Worm (Caenorhabditis elegans) whole organism, young adult: ENCODE data around the gene C29F9.9.

ENCODE experiments used
- B0261.1 ChIP-seq: sonication (generic microtip); optimal IDR thresholded peaks from 2 replicates; lab custom pipeline; 2016; ENCODE audit warnings: mild to moderate bottlenecking, missing genetic modification characterization, moderate library complexity, missing compliant biosample characterization
- B0336.3 ChIP-seq: fragments of 200-800 bp; sonication (Bioruptor generic); IDR thresholded peaks from 2 replicates; pipeline ENCODE4 v1.3.6; 2022; ENCODE audit warnings: missing genetic modification characterization, missing compliant biosample characterization
- C06A6.2 ChIP-seq: fragments of 200-800 bp; sonication (Bioruptor generic); conservative IDR thresholded peaks from 2 replicates; pipeline ENCODE4 v1.3.6; 2022; ENCODE audit warnings: missing genetic modification characterization, missing compliant biosample characterization
- F10E7.11 ChIP-seq: sonication (generic microtip); optimal IDR thresholded peaks from 2 replicates; lab custom pipeline; 2017; ENCODE audit warnings: mild to moderate bottlenecking, missing genetic modification characterization, moderate library complexity, missing compliant biosample characterization
- F22D6.2 ChIP-seq: sonication (generic microtip); optimal IDR thresholded peaks from 2 replicates; lab custom pipeline; 2016; ENCODE audit warnings: mild to moderate bottlenecking, missing genetic modification characterization, missing compliant biosample characterization
- F23B12.7 ChIP-seq: sonication (generic microtip); optimal IDR thresholded peaks from 2 replicates; lab custom pipeline; 2017; ENCODE audit warnings: missing genetic modification characterization, mild to moderate bottlenecking, missing compliant biosample characterization, antibody characterized with exemption, moderate library complexity; ENCODE audit not compliant: insufficient read depth
- F33H1.4 ChIP-seq: fragments of 200-800 bp; sonication (Bioruptor generic); IDR thresholded peaks from 2 replicates; pipeline ENCODE4 v1.3.6; 2022; ENCODE audit warnings: missing genetic modification reagents, missing genetic modification characterization, missing compliant biosample characterization
- F52B5.7 ChIP-seq: sonication (generic microtip); optimal IDR thresholded peaks from 2 replicates; lab custom pipeline; 2016; ENCODE audit warnings: mild to moderate bottlenecking, missing genetic modification characterization, missing compliant biosample characterization
- Y53F4B.3 ChIP-seq: fragments of 200-800 bp; sonication (Bioruptor generic); IDR thresholded peaks from 2 replicates; pipeline ENCODE4 v1.3.6; 2022; ENCODE audit warnings: missing genetic modification reagents, missing genetic modification characterization, missing compliant biosample characterization
- Y79H2A.3 ChIP-seq: fragments of 200-800 bp; sonication (Bioruptor generic); conservative IDR thresholded peaks from 2 replicates; pipeline ENCODE4 v1.3.6; 2022; ENCODE audit warnings: missing genetic modification reagents, missing genetic modification characterization, missing compliant biosample characterization
- Y95B8A.8 ChIP-seq: fragments of 200-800 bp; sonication (Bioruptor generic); IDR thresholded peaks from 2 replicates; pipeline ENCODE4 v1.3.6; 2022; ENCODE audit warnings: missing genetic modification reagents, missing genetic modification characterization, missing compliant biosample characterization
- ama-1 ChIP-seq, 3 experiments: fragments of 150-350 bp in 1 of 3; sonication (generic microtip) in 2 of 3; optimal IDR thresholded peaks; 2 replicates each; lab custom pipeline; 2014 to 2018; ENCODE audit warnings: missing biosample characterization in 2 of 3, missing genetic modification characterization in 2 of 3, missing genetic modification reagents in 2 of 3
- aptf-3 ChIP-seq: fragments of 200-800 bp; sonication (Bioruptor generic); IDR thresholded peaks from 2 replicates; pipeline ENCODE4 v1.3.6; 2022; ENCODE audit warnings: missing genetic modification characterization, missing compliant biosample characterization
- atf-7 ChIP-seq: sonication (generic microtip); optimal IDR thresholded peaks from 2 replicates; lab custom pipeline; 2017; ENCODE audit warnings: mild to moderate bottlenecking, missing genetic modification characterization, missing compliant biosample characterization
- attf-3 ChIP-seq: fragments of 200-800 bp; sonication (Bioruptor generic); conservative IDR thresholded peaks from 2 replicates; pipeline ENCODE4 v1.3.6; 2022; ENCODE audit warnings: missing genetic modification reagents, missing genetic modification characterization, missing compliant biosample characterization
- attf-6 ChIP-seq: fragments of 200-800 bp; sonication (Bioruptor generic); IDR thresholded peaks from 2 replicates; pipeline ENCODE4 v1.3.6; 2022; ENCODE audit warnings: missing genetic modification reagents, missing genetic modification characterization, missing compliant biosample characterization
- bed-2 ChIP-seq: fragments of 200-800 bp; sonication (Bioruptor generic); IDR thresholded peaks from 2 replicates; pipeline ENCODE4 v1.3.6; 2022; ENCODE audit warnings: missing genetic modification reagents, missing genetic modification characterization, missing compliant biosample characterization
- ccch-3 ChIP-seq: fragments of 200-800 bp; sonication (Bioruptor generic); optimal IDR thresholded peaks from 2 replicates; lab custom pipeline; 2018; ENCODE audit warnings: mild to moderate bottlenecking, missing genetic modification characterization, missing compliant biosample characterization
- cebp-1 ChIP-seq, 2 experiments: fragments of 200-800 bp in 1 of 2; sonication (Bioruptor generic) in 1 of 2; sonication (generic microtip) in 1 of 2; IDR thresholded peaks in 1 of 2; optimal IDR thresholded peaks in 1 of 2; 2 replicates each; pipeline versions ENCODE4 v1.3.6 to Lab custom; 2017 to 2022; ENCODE audit warnings: missing compliant biosample characterization in 2 of 2, missing genetic modification characterization in 2 of 2, mild to moderate bottlenecking in 1 of 2, missing genetic modification reagents in 1 of 2, moderate library complexity in 1 of 2
- cebp-2 ChIP-seq: fragments of 200-800 bp; sonication (Bioruptor generic); IDR thresholded peaks from 2 replicates; pipeline ENCODE4 v1.3.6; 2022; ENCODE audit warnings: missing genetic modification characterization, missing compliant biosample characterization
- ceh-100 ChIP-seq: fragments of 200-800 bp; sonication (Bioruptor generic); IDR thresholded peaks from 2 replicates; pipeline ENCODE4 v1.3.6; 2022; ENCODE audit warnings: missing genetic modification reagents, missing genetic modification characterization, missing compliant biosample characterization
- ceh-27 ChIP-seq: fragments of 200-800 bp; sonication (Bioruptor generic); optimal IDR thresholded peaks from 2 replicates; lab custom pipeline; 2018; ENCODE audit warnings: mild to moderate bottlenecking, missing genetic modification characterization, moderate library complexity, missing compliant biosample characterization
- chd-7 ChIP-seq: sonication (generic microtip); optimal IDR thresholded peaks from 2 replicates; lab custom pipeline; 2016; ENCODE audit warnings: mild to moderate bottlenecking, missing genetic modification characterization, moderate library complexity, missing compliant biosample characterization
- dpff-1 ChIP-seq: sonication (generic microtip); optimal IDR thresholded peaks from 2 replicates; lab custom pipeline; 2017; ENCODE audit warnings: mild to moderate bottlenecking, missing genetic modification characterization, missing compliant biosample characterization
- hlh-12 ChIP-seq: sonication (generic microtip); optimal IDR thresholded peaks from 2 replicates; lab custom pipeline; 2016; ENCODE audit warnings: missing genetic modification characterization, missing compliant biosample characterization
- hlh-26 ChIP-seq: fragments of 200-800 bp; sonication (Bioruptor generic); conservative IDR thresholded peaks from 2 replicates; pipeline ENCODE4 v1.3.6; 2022; ENCODE audit warnings: missing genetic modification reagents, missing genetic modification characterization, missing compliant biosample characterization
- hrde-1 ChIP-seq: sonication (generic microtip); optimal IDR thresholded peaks from 2 replicates; lab custom pipeline; 2016; ENCODE audit warnings: missing genetic modification characterization, mild to moderate bottlenecking, missing compliant biosample characterization, moderate library complexity, missing genotype, missing genetic modification reagents, borderline replicate concordance
- lag-1 ChIP-seq: fragments of 200-800 bp; sonication (Bioruptor generic); IDR thresholded peaks from 2 replicates; pipeline ENCODE4 v1.3.6; 2022; ENCODE audit warnings: missing genetic modification reagents, missing genetic modification characterization, missing compliant biosample characterization
- let-526 ChIP-seq: fragments of 200-800 bp; sonication (Bioruptor generic); IDR thresholded peaks from 2 replicates; pipeline ENCODE4 v1.3.6; 2022; ENCODE audit warnings: missing genetic modification reagents, missing genetic modification characterization, missing compliant biosample characterization
- let-607 ChIP-seq, 2 experiments: fragments of 200-800 bp in 1 of 2; sonication (Bioruptor generic) in 1 of 2; sonication (generic microtip) in 1 of 2; optimal IDR thresholded peaks; 2 replicates each; lab custom pipeline; 2016 to 2018; ENCODE audit warnings: mild to moderate bottlenecking in 2 of 2, missing compliant biosample characterization in 2 of 2, missing genetic modification characterization in 2 of 2, moderate library complexity in 2 of 2, missing genotype in 1 of 2
- lin-26 ChIP-seq: fragments of 200-800 bp; sonication (Bioruptor generic); IDR thresholded peaks from 2 replicates; pipeline ENCODE4 v1.3.6; 2022; ENCODE audit warnings: missing genetic modification reagents, missing genetic modification characterization, missing compliant biosample characterization
- lin-40 ChIP-seq: sonication (generic microtip); optimal IDR thresholded peaks from 2 replicates; lab custom pipeline; 2016; ENCODE audit warnings: missing genetic modification characterization, mild to moderate bottlenecking, missing compliant biosample characterization, missing genotype, missing genetic modification reagents
- lir-1 ChIP-seq: fragments of 200-800 bp; sonication (Bioruptor generic); conservative IDR thresholded peaks from 2 replicates; pipeline ENCODE4 v1.3.6; 2022; ENCODE audit warnings: missing genetic modification reagents, missing genetic modification characterization, missing compliant biosample characterization
- madf-6 ChIP-seq: fragments of 200-800 bp; sonication (Bioruptor generic); IDR thresholded peaks from 2 replicates; pipeline ENCODE4 v1.3.6; 2022; ENCODE audit warnings: missing genetic modification reagents, missing genetic modification characterization, missing compliant biosample characterization
- mcd-1 ChIP-seq: fragments of 200-800 bp; sonication (Bioruptor generic); IDR thresholded peaks from 2 replicates; pipeline ENCODE4 v1.3.6; 2022; ENCODE audit warnings: missing genetic modification reagents, missing genetic modification characterization, missing compliant biosample characterization
- mel-28 ChIP-seq: sonication (generic microtip); optimal IDR thresholded peaks from 2 replicates; lab custom pipeline; 2016; ENCODE audit warnings: borderline replicate concordance, mild to moderate bottlenecking, missing genetic modification characterization, missing compliant biosample characterization
- pbrm-1 ChIP-seq: fragments of 200-800 bp; sonication (Bioruptor generic); IDR thresholded peaks from 2 replicates; pipeline ENCODE4 v1.3.6; 2022; ENCODE audit warnings: missing genetic modification reagents, missing genetic modification characterization, missing compliant biosample characterization
- sdz-38 ChIP-seq: sonication (generic microtip); optimal IDR thresholded peaks from 2 replicates; lab custom pipeline; 2016; ENCODE audit warnings: missing genotype, missing genetic modification characterization, missing compliant biosample characterization
- snpc-3.4 ChIP-seq: sonication (generic microtip); optimal IDR thresholded peaks from 2 replicates; lab custom pipeline; 2017; ENCODE audit warnings: missing genetic modification characterization, mild to moderate bottlenecking, missing compliant biosample characterization, antibody characterized with exemption, moderate library complexity, missing genotype, missing genetic modification reagents
- unc-62 ChIP-seq: fragments of 150-350 bp; optimal IDR thresholded peaks from 2 replicates; lab custom pipeline; 2014; ENCODE audit warnings: missing biosample characterization, missing genetic modification reagents, missing genetic modification characterization
- zim-3 ChIP-seq: sonication (generic microtip); optimal IDR thresholded peaks from 2 replicates; lab custom pipeline; 2017; ENCODE audit warnings: mild to moderate bottlenecking, missing genetic modification characterization, moderate library complexity, missing compliant biosample characterization
- ztf-22 ChIP-seq: fragments of 200-800 bp; sonication (Bioruptor generic); optimal IDR thresholded peaks from 2 replicates; lab custom pipeline; 2018; ENCODE audit warnings: mild to moderate bottlenecking, missing genetic modification characterization, moderate library complexity, missing compliant biosample characterization
- ztf-25 ChIP-seq: fragments of 200-800 bp; sonication (Bioruptor generic); IDR thresholded peaks from 2 replicates; pipeline ENCODE4 v1.3.6; 2022; ENCODE audit warnings: missing genetic modification reagents, missing genetic modification characterization, missing compliant biosample characterization
- ztf-28 ChIP-seq: fragments of 200-800 bp; sonication (Bioruptor generic); IDR thresholded peaks from 2 replicates; pipeline ENCODE4 v1.3.6; 2022; ENCODE audit warnings: missing genetic modification reagents, missing genetic modification characterization, missing compliant biosample characterization

The C29F9.9 gene

DNA sequence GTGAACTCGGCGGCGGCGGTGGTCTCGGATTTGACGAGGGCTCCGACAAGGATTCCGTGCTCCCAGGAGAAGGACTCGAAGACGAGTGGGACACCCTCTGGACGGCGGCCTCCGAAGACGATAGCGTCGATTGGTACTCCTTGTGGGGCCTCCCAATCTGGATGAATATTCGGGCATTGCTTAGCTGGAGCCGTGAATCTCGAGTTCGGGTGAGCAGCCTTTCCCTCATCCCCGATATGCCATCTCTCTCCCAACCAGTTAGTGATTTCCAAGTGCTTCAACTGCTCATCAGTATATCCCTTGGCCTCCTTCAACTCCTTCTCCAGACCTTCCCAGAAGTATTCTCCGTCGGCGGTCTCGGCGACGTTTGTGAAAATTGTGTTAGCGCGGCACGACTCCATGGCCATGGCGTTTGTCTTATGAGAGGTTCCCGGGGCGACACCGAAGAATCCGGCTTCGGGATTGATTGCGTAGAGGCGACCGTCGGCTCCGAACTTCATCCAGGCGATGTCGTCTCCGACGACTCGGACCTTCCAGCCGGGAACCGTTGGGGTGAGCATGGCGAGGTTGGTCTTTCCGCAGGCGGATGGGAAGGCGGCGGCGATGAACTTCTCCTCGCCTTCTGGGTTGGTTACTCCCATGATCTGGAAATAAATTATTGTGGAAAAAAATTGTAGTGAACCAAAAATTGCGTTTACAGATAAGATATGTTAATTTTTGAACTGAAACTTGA lies 35.0 kb downstream of the C29F9.9 start (continued):
- TF ChIP-seq lag-1 (GFP tag; lab: Robert Waterston, UW), result no peak
- TF ChIP-seq F10E7.11 (tag; lab: Kevin White, UChicago), result no peak
- TF ChIP-seq let-526 (GFP tag; lab: Robert Waterston, UW), result peak; percentile 72; the same call in 1 of the 2 replicates
- no peak for TF ChIP-seq chd-7 (tag; lab: Kevin White, UChicago)
- TF ChIP-seq B0261.1 (tag; lab: Kevin White, UChicago), result no peak
- no peak for TF ChIP-seq cebp-2 (GFP tag; lab: Robert Waterston, UW)
- TF ChIP-seq Y53F4B.3 (GFP tag; lab: Robert Waterston, UW), result no peak
- peak; percentile 36; the same call in 1 of the 2 replicates for TF ChIP-seq mcd-1 (GFP tag; lab: Robert Waterston, UW)
- TF ChIP-seq C06A6.2 (GFP tag; lab: Robert Waterston, UW), result no peak
- no peak for TF ChIP-seq dpff-1
- TF ChIP-seq let-607 (tag; optimal IDR thresholded peaks at IDR 0.05; lab: Kevin White, UChicago), result no peak
- no peak for TF ChIP-seq attf-6
- TF ChIP-seq ccch-3, result no peak
- no peak for TF ChIP-seq ama-1 (optimal IDR thresholded peaks at IDR 0.05; lab: Kevin White, UChicago)
- TF ChIP-seq ama-1 (GFP tag; optimal IDR thresholded peaks at IDR 0.05; lab: Kevin White, UChicago), result peak in 1 of 2 experiments; percentile 35
- TF ChIP-seq lir-1, result no peak

- peak; percentile 62 for TF ChIP-seq lin-40
- no peak for TF ChIP-seq ztf-25 (GFP tag; lab: Robert Waterston, UW)
- TF ChIP-seq F22D6.2 (tag; lab: Kevin White, UChicago), result no peak
- no peak for TF ChIP-seq F33H1.4 (GFP tag; lab: Robert Waterston, UW)
- no peak for TF ChIP-seq cebp-1 (GFP tag; IDR thresholded peaks at IDR 0.05; lab: Robert Waterston, UW)
- TF ChIP-seq cebp-1 (tag; optimal IDR thresholded peaks at IDR 0.05; lab: Kevin White, UChicago), result peak; percentile 56
- TF ChIP-seq hlh-26 (GFP tag; lab: Robert Waterston, UW), result no peak
- no peak for TF ChIP-seq hlh-12
- TF ChIP-seq F23B12.7 (tag; lab: Kevin White, UChicago), result no peak
- TF ChIP-seq ztf-28 (GFP tag; lab: Robert Waterston, UW), result no peak
- no peak for TF ChIP-seq ceh-100 (GFP tag; lab: Robert Waterston, UW)
- TF ChIP-seq aptf-3 (GFP tag; lab: Robert Waterston, UW), result no peak
- TF ChIP-seq Y79H2A.3 (GFP tag; lab: Robert Waterston, UW), result no peak
- TF ChIP-seq Y95B8A.8, result no peak
- no peak for TF ChIP-seq ama-1 (optimal IDR thresholded peaks at IDR 0.05; lab: Kevin White, UChicago)
- TF ChIP-seq ama-1 (GFP tag; optimal IDR thresholded peaks at IDR 0.05; lab: Kevin White, UChicago), result peak in 1 of 2 experiments; percentile 85
- no peak for TF ChIP-seq ztf-22 (GFP tag; lab: Kevin White, UChicago)
- TF ChIP-seq C06A6.2 (GFP tag; lab: Robert Waterston, UW), result no peak
- no peak for TF ChIP-seq F52B5.7 (tag; lab: Kevin White, UChicago)
- TF ChIP-seq mel-28, result no peak
- TF ChIP-seq madf-6 (GFP tag; lab: Robert Waterston, UW), result no peak
- no peak for TF ChIP-seq bed-2 (GFP tag; lab: Robert Waterston, UW)
- TF ChIP-seq sdz-38 (tag; lab: Kevin White, UChicago), result no peak
- TF ChIP-seq zim-3 (tag; lab: Kevin White, UChicago), result no peak
- 0 out of 2 replicates have a peak, but pooled peaks have one; percentile 25 for TF ChIP-seq mcd-1 (GFP tag; lab: Robert Waterston, UW)
- no peak for TF ChIP-seq atf-7
- TF ChIP-seq unc-62 (GFP tag; lab: Kevin White, UChicago), result no peak
- peak; percentile 68 for TF ChIP-seq pbrm-1 (GFP tag; lab: Robert Waterston, UW)
- no peak for TF ChIP-seq ceh-27 (GFP tag; lab: Kevin White, UChicago)
- 0 out of 2 replicates have a peak, but pooled peaks have one; percentile 39 for TF ChIP-seq lin-26 (GFP tag; lab: Robert Waterston, UW)
- TF ChIP-seq hrde-1 (tag; lab: Kevin White, UChicago), result no peak
- no peak for TF ChIP-seq snpc-3.4 (tag; lab: Kevin White, UChicago)
- no peak for TF ChIP-seq attf-3 (GFP tag; lab: Robert Waterston, UW)
- peak; percentile 70 for TF ChIP-seq B0336.3 (GFP tag; lab: Robert Waterston, UW)
- no peak for TF ChIP-seq dpff-1
Observed at ce11 chrIII:62383-62873, 36.3 kb downstream of the C29F9.9 start.
